5 fruit fly cellular contexts compared by ENCODE assay signal in the genomic region with DNA sequence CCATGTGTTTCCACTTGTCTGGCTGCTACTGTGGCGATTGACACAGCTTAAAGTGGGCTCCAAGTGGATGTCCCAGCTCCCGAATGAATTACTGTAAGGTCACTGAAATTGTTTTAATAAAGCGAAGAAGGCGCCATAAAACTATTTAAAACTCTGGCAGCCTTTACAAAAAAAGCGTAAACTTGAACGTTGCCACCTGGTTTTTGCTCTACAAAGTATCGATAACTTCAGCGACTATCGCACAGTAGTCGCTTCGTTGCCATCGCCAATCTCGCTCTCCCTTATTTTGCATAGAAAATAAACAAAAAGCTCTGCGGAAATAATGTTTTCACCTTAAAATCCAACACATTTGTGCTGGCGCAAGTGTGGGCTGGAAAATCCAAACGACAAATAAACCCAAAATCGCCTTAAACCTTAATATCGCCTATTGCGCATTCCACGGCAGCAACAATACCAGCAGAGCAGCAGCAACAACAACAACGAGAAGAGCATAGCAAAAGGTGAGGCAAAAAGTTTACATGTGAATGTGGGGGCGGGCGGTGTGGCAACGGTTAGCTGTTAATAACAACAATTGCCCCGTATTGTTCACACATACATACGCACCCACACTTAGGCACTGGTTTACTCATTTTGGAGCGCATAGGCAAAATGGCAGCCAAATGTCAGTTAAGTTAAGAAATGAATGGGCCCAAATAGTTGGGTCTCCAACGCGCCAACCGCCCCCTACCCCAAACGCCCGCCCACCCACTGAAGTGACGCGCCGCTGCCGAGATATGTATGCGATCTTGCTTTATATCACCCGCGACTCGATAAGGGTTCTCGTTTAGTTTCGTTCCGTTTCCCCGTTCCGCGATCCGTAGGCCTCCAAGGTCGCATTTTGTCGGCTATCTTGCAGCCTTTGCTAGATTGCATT.
TF ChIP-seq lines count a peak whose summit lies in the region.

A gene (plus strand): TSS at position 237 of the 913 bp plus-strand sequence.

- TF ChIP-seq CTCF in S2 (optimal IDR thresholded peaks at IDR 0.05; lab: Kevin White, UChicago), result peak; percentile 4 to 47
- peak; percentile 53 for TF ChIP-seq CTCF in whole organism, embryonic (GFP tag; optimal IDR thresholded peaks at IDR 0.05; lab: Kevin White, UChicago)

TF ChIP-seq in whole organism, adult, 20 proteins besides CTCF, POLR2A, EP300 and RAD21:
- TF ChIP-seq CG11617 (GFP tag; optimal IDR thresholded peaks at IDR 0.05; lab: Kevin White, UChicago) (peak; percentile 7), bab1 (GFP tag; optimal IDR thresholded peaks at IDR 0.05; lab: Kevin White, UChicago) (peak; percentile 55), pad (GFP tag; optimal IDR thresholded peaks at IDR 0.05; lab: Kevin White, UChicago) (peak; percentile 60), CG5204 (GFP tag; optimal IDR thresholded peaks at IDR 0.05; lab: Kevin White, UChicago) (no peak), ovo (GFP tag; optimal IDR thresholded peaks at IDR 0.05; lab: Kevin White, UChicago) (peak; percentile 10), CG1620 (GFP tag; optimal IDR thresholded peaks at IDR 0.05; lab: Kevin White, UChicago) (peak; percentile 50), Mnt (GFP tag; optimal IDR thresholded peaks at IDR 0.05; lab: Kevin White, UChicago) (peak; percentile 7), cic (GFP tag; optimal IDR thresholded peaks at IDR 0.05; lab: Kevin White, UChicago) (peak; percentile 31), CG12768 (GFP tag; optimal IDR thresholded peaks at IDR 0.05; lab: Kevin White, UChicago) (no peak)

TF ChIP-seq in whole organism, embryonic, 481 proteins besides CTCF, POLR2A, EP300 and RAD21 (continues in another document):
- TF ChIP-seq bbx (GFP tag; IDR thresholded peaks at IDR 0.05; lab: Robert Waterston, UW; ENCODE audit: partially characterized antibody) (peak; percentile 87), pum (GFP tag; optimal IDR thresholded peaks at IDR 0.05; lab: Kevin White, UChicago) (no peak), rib (GFP tag; IDR thresholded peaks at IDR 0.05; lab: Robert Waterston, UW) (no peak), CG12219 (GFP tag; optimal IDR thresholded peaks at IDR 0.05; lab: Kevin White, UChicago) (no peak), Hsf (GFP tag; optimal IDR thresholded peaks at IDR 0.05; lab: Kevin White, UChicago) (no peak), toy (GFP tag; IDR thresholded peaks at IDR 0.05; lab: Robert Waterston, UW) (no peak), CG11085 (GFP tag; IDR thresholded peaks at IDR 0.05; lab: Robert Waterston, UW) (no peak), jumu (GFP tag; optimal IDR thresholded peaks at IDR 0.05; lab: Kevin White, UChicago) (peak; percentile 45), Antp (GFP tag; optimal IDR thresholded peaks at IDR 0.05; lab: Kevin White, UChicago) (no peak), CG4730 (GFP tag; IDR thresholded peaks at IDR 0.05; lab: Robert Waterston, UW) (no peak), Dfd (GFP tag; optimal IDR thresholded peaks at IDR 0.05; lab: Kevin White, UChicago) (no peak), CG1792 (GFP tag; optimal IDR thresholded peaks at IDR 0.05; lab: Kevin White, UChicago) (no peak), ERR (GFP tag; optimal IDR thresholded peaks at IDR 0.05; lab: Kevin White, UChicago) (no peak), Dek (tag; optimal IDR thresholded peaks at IDR 0.05; lab: Kevin White, UChicago) (no peak), Kr (GFP tag; optimal IDR thresholded peaks at IDR 0.05; lab: Kevin White, UChicago) (no peak), luna (GFP tag; optimal IDR thresholded peaks at IDR 0.05; lab: Kevin White, UChicago) (no peak), CG5245 (GFP tag; optimal IDR thresholded peaks at IDR 0.05; lab: Kevin White, UChicago) (no peak), CG8924 (tag; optimal IDR thresholded peaks at IDR 0.05; lab: Kevin White, UChicago) (no peak), CG16815 (GFP tag; optimal IDR thresholded peaks at IDR 0.05; lab: Kevin White, UChicago) (no peak), CG11560 (tag; IDR thresholded peaks at IDR 0.05; lab: Robert Waterston, UW) (no peak), eve (GFP tag; optimal IDR thresholded peaks at IDR 0.05; lab: Kevin White, UChicago) (no peak), sqz (GFP tag; optimal IDR thresholded peaks at IDR 0.05; lab: Kevin White, UChicago) (no peak), CG10565 (GFP tag; optimal IDR thresholded peaks at IDR 0.05; lab: Kevin White, UChicago) (no peak), Dll (GFP tag; IDR thresholded peaks at IDR 0.05; lab: Robert Waterston, UW; ENCODE audit: partially characterized antibody) (peak; percentile 87)

TF ChIP-seq in whole organism, prepupa, 60 proteins besides CTCF, POLR2A, EP300 and RAD21:
- TF ChIP-seq Met (GFP tag; optimal IDR thresholded peaks at IDR 0.05; lab: Kevin White, UChicago) (no peak), CG31627 (GFP tag; optimal IDR thresholded peaks at IDR 0.05; lab: Kevin White, UChicago) (peak; percentile 9), CG1621 (tag; optimal IDR thresholded peaks at IDR 0.05; lab: Kevin White, UChicago) (peak; percentile 83)

TF ChIP-seq in whole organism, wandering third instar larva, 38 proteins besides CTCF, POLR2A, EP300 and RAD21:
- TF ChIP-seq GATAd (GFP tag; optimal IDR thresholded peaks at IDR 0.05; lab: Kevin White, UChicago), result no peak
- TF ChIP-seq dmrt93B (GFP tag; optimal IDR thresholded peaks at IDR 0.05; lab: Kevin White, UChicago), result no peak
- TF ChIP-seq OdsH (GFP tag; optimal IDR thresholded peaks at IDR 0.05; lab: Kevin White, UChicago), result peak; percentile 10
- no peak for TF ChIP-seq CG32264 (GFP tag; optimal IDR thresholded peaks at IDR 0.05; lab: Kevin White, UChicago)
- no peak for TF ChIP-seq foxo (GFP tag; optimal IDR thresholded peaks at IDR 0.05; lab: Kevin White, UChicago)
- TF ChIP-seq brk (GFP tag; optimal IDR thresholded peaks at IDR 0.05; lab: Kevin White, UChicago), result no peak
- TF ChIP-seq Jra (GFP tag; optimal IDR thresholded peaks at IDR 0.05; lab: Kevin White, UChicago), result no peak
- TF ChIP-seq HLH106 (tag; optimal IDR thresholded peaks at IDR 0.05; lab: Kevin White, UChicago), result no peak
- peak; percentile 3 for TF ChIP-seq Hr83 (GFP tag; optimal IDR thresholded peaks at IDR 0.05; lab: Kevin White, UChicago; ENCODE audit: poor library complexity, severe bottlenecking)
- no peak for TF ChIP-seq CrebA (GFP tag; optimal IDR thresholded peaks at IDR 0.05; lab: Kevin White, UChicago; ENCODE audit: borderline replicate concordance)
- TF ChIP-seq Dfd (GFP tag; optimal IDR thresholded peaks at IDR 0.05; lab: Kevin White, UChicago), result no peak
- peak; percentile 37 for TF ChIP-seq psq (GFP tag; optimal IDR thresholded peaks at IDR 0.05; lab: Kevin White, UChicago)
TF ChIP-seq in whole organism, wandering third instar larva: peak in this region for 3.
